Worm (Caenorhabditis elegans) whole organism, mixed stage, embryonic: ENCODE data around the gene set-31.

ENCODE experiments used
- M03D4.4 ChIP-seq: sonication (generic microtip); optimal IDR thresholded peaks from 2 replicates; lab custom pipeline; 2017; ENCODE audit warnings: mild to moderate bottlenecking, missing genetic modification characterization, missing compliant biosample characterization
- bed-3 ChIP-seq: fragments of 200-800 bp; sonication (Bioruptor generic); optimal IDR thresholded peaks from 3 replicates; lab custom pipeline; 2018; ENCODE audit warnings: mild to moderate bottlenecking, missing genetic modification characterization, moderate library complexity, missing compliant biosample characterization
- blmp-1 ChIP-seq: fragments of 150-350 bp; optimal IDR thresholded peaks from 2 replicates; lab custom pipeline; 2014; ENCODE audit warnings: missing biosample characterization, missing genetic modification characterization
- ceh-39 ChIP-seq: fragments of 150-350 bp; optimal IDR thresholded peaks from 2 replicates; lab custom pipeline; 2014; ENCODE audit warnings: missing biosample characterization, missing genetic modification characterization
- ceh-43 ChIP-seq: fragments of 200-800 bp; sonication (Bioruptor generic); optimal IDR thresholded peaks from 2 replicates; lab custom pipeline; 2018; ENCODE audit warnings: mild to moderate bottlenecking, missing genetic modification characterization, moderate library complexity, missing compliant biosample characterization
- ces-1 ChIP-seq: fragments of 150-350 bp; optimal IDR thresholded peaks from 2 replicates; lab custom pipeline; 2014; ENCODE audit warnings: missing biosample characterization, missing genetic modification reagents, missing genetic modification characterization
- cnd-1 ChIP-seq: fragments of 200-800 bp; sonication (Bioruptor generic); optimal IDR thresholded peaks from 2 replicates; lab custom pipeline; 2018; ENCODE audit warnings: mild to moderate bottlenecking, missing genetic modification characterization, missing compliant biosample characterization
- drap-1 ChIP-seq: fragments of 200-800 bp; sonication (Bioruptor generic); optimal IDR thresholded peaks from 3 replicates; lab custom pipeline; 2018; ENCODE audit warnings: mild to moderate bottlenecking, missing genetic modification characterization, missing compliant biosample characterization
- elt-1 ChIP-seq: sonication (generic microtip); optimal IDR thresholded peaks from 2 replicates; lab custom pipeline; 2017; ENCODE audit warnings: missing genetic modification characterization, mild to moderate bottlenecking, missing compliant biosample characterization, antibody characterized with exemption, moderate library complexity, borderline replicate concordance; ENCODE audit not compliant: insufficient read depth
- elt-3 ChIP-seq: fragments of 150-350 bp; optimal IDR thresholded peaks from 2 replicates; lab custom pipeline; 2014; ENCODE audit warnings: missing biosample characterization, missing genetic modification characterization
- flh-1 ChIP-seq: fragments of 200-800 bp; sonication (Bioruptor generic); optimal IDR thresholded peaks from 2 replicates; lab custom pipeline; 2018; ENCODE audit warnings: mild to moderate bottlenecking, missing genetic modification characterization, moderate library complexity, missing compliant biosample characterization
- hlh-1 ChIP-seq: fragments of 150-350 bp; optimal IDR thresholded peaks from 2 replicates; lab custom pipeline; 2014; ENCODE audit warnings: missing biosample characterization, missing genetic modification reagents, missing genetic modification characterization
- lin-13 ChIP-seq: fragments of 150-350 bp; optimal IDR thresholded peaks from 2 replicates; lab custom pipeline; 2014; ENCODE audit warnings: missing biosample characterization, missing genetic modification characterization
- lin-32 ChIP-seq: fragments of 200-800 bp; sonication (Bioruptor generic); optimal IDR thresholded peaks from 2 replicates; lab custom pipeline; 2018; ENCODE audit warnings: mild to moderate bottlenecking, missing genetic modification characterization, missing compliant biosample characterization
- lsy-2 ChIP-seq: fragments of 150-350 bp; optimal IDR thresholded peaks from 2 replicates; lab custom pipeline; 2014; ENCODE audit warnings: missing biosample characterization, missing genetic modification characterization
- mab-5 ChIP-seq: fragments of 150-350 bp; optimal IDR thresholded peaks from 2 replicates; lab custom pipeline; 2014; ENCODE audit warnings: missing biosample characterization, missing genetic modification characterization
- mep-1 ChIP-seq: fragments of 150-350 bp; optimal IDR thresholded peaks from 2 replicates; lab custom pipeline; 2017; ENCODE audit warnings: missing biosample characterization, missing genetic modification reagents, missing genetic modification characterization, inconsistent platforms
- mls-2 ChIP-seq: sonication (generic microtip); optimal IDR thresholded peaks from 2 replicates; lab custom pipeline; 2016; ENCODE audit warnings: mild to moderate bottlenecking, missing genetic modification characterization, moderate library complexity, missing compliant biosample characterization
- nhr-12 ChIP-seq: fragments of 150-350 bp; optimal IDR thresholded peaks from 2 replicates; lab custom pipeline; 2014; ENCODE audit warnings: missing biosample characterization, missing genetic modification characterization
- nhr-2 ChIP-seq: fragments of 150-350 bp; optimal IDR thresholded peaks from 2 replicates; lab custom pipeline; 2014; ENCODE audit warnings: missing biosample characterization, missing genetic modification characterization
- nhr-237 ChIP-seq: fragments of 150-350 bp; optimal IDR thresholded peaks from 2 replicates; lab custom pipeline; 2014; ENCODE audit warnings: missing biosample characterization, missing genetic modification characterization
- nhr-28 ChIP-seq: fragments of 150-350 bp; optimal IDR thresholded peaks from 2 replicates; lab custom pipeline; 2014; ENCODE audit warnings: missing biosample characterization, missing genetic modification characterization
- nhr-76 ChIP-seq: sonication (generic microtip); optimal IDR thresholded peaks from 2 replicates; lab custom pipeline; 2017; ENCODE audit warnings: missing biosample characterization, missing genetic modification characterization
- pha-4 ChIP-seq: fragments of 150-350 bp; optimal IDR thresholded peaks from 2 replicates; lab custom pipeline; 2018; ENCODE audit warnings: missing biosample characterization, missing genetic modification reagents, missing genetic modification characterization
- sem-2 ChIP-seq: fragments of 200-800 bp; sonication (Bioruptor generic); optimal IDR thresholded peaks from 2 replicates; lab custom pipeline; 2018; ENCODE audit warnings: mild to moderate bottlenecking, missing genetic modification characterization, missing compliant biosample characterization
- snpc-4 ChIP-seq: fragments of 150-350 bp; optimal IDR thresholded peaks from 2 replicates; lab custom pipeline; 2014; ENCODE audit warnings: missing biosample characterization, missing genetic modification characterization
- sptf-1 ChIP-seq: sonication (generic microtip); optimal IDR thresholded peaks from 2 replicates; lab custom pipeline; 2017; ENCODE audit warnings: mild to moderate bottlenecking, missing genetic modification characterization, moderate library complexity, missing compliant biosample characterization
- tbx-8 ChIP-seq: fragments of 200-800 bp; sonication (Bioruptor generic); optimal IDR thresholded peaks from 2 replicates; lab custom pipeline; 2018; ENCODE audit warnings: mild to moderate bottlenecking, missing genetic modification characterization, moderate library complexity, missing compliant biosample characterization
- unc-120 ChIP-seq: sonication (generic microtip); optimal IDR thresholded peaks from 2 replicates; lab custom pipeline; 2017; ENCODE audit warnings: missing genetic modification characterization, missing compliant biosample characterization; ENCODE audit not compliant: poor library complexity, severe bottlenecking
- unc-39 ChIP-seq: fragments of 150-350 bp; optimal IDR thresholded peaks from 2 replicates; lab custom pipeline; 2014; ENCODE audit warnings: missing biosample characterization, missing genetic modification characterization
- unc-62 ChIP-seq: fragments of 150-350 bp; optimal IDR thresholded peaks from 2 replicates; lab custom pipeline; 2014; ENCODE audit warnings: missing biosample characterization, missing genetic modification reagents, missing genetic modification characterization
- zip-8 ChIP-seq: fragments of 150-350 bp; optimal IDR thresholded peaks from 2 replicates; lab custom pipeline; 2014; ENCODE audit warnings: missing biosample characterization, missing genetic modification characterization
- ztf-11 ChIP-seq: fragments of 150-350 bp; optimal IDR thresholded peaks from 2 replicates; lab custom pipeline; 2014; ENCODE audit warnings: missing biosample characterization, missing genetic modification characterization

Gene set-31

DNA sequence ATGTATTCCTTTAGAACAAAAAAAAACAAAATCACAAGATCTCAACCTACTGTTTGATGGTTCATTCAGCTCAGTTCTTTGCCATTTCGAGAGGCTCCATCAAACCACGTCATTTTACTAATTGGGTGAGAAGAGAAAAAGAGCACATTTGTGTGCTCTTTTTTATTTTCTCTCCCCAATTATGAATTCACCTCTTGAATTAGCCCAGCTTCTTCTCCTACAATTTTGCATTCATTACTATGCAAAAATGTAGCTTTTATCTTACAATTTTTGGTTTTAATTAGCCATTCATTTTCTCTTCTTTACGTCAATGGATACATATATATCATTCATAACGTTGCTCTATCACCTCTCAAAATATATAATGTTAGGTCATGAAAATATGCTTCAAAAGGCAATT is 12.1 kb upstream of the set-31 start:
- TF ChIP-seq hlh-1 (tag; lab: Kevin White, UChicago) (no peak), zip-8 (no peak), elt-3 (tag; lab: Kevin White, UChicago) (no peak), bed-3 (GFP tag; lab: Kevin White, UChicago) (no peak), nhr-76 (tag; lab: Kevin White, UChicago) (no peak), drap-1 (GFP tag; lab: Kevin White, UChicago) (no peak), nhr-237 (no peak), nhr-28 (tag; lab: Kevin White, UChicago) (no peak), mab-5 (tag; lab: Kevin White, UChicago) (no peak), unc-62 (GFP tag; lab: Kevin White, UChicago) (no peak), blmp-1 (no peak), unc-39 (tag; lab: Kevin White, UChicago) (no peak), nhr-12 (tag; lab: Kevin White, UChicago) (no peak), ceh-43 (GFP tag; lab: Kevin White, UChicago) (no peak)
- TF ChIP-seq, all 35 proteins: peak for 0

DNA sequence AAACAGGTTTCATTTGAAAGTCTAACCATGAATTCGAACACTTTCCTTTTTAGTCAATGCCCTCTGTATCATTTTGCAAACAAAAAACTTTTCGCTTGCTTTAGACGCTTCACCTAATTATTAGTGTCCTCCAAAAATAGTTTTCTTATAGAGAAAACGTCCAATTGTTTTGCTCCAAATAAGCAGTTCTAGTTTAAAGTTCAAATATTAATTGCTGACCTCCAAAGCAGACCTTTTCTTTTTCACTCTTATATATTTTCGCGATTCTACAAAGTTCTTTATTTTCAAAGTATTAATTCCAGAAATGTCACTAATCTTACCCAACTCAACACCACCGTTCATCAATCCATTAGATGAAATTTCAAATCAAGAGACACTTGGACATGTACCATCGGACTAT is 8.9 kb upstream of the set-31 start, which contains the start of gene gnrr-2:
gnrr-2 (plus strand) TSS at position 301 of the 400 bp plus-strand sequence.
- TF ChIP-seq mls-2 (tag; lab: Kevin White, UChicago) (no peak), bed-3 (GFP tag; lab: Kevin White, UChicago) (no peak), elt-3 (tag; lab: Kevin White, UChicago) (no peak), lin-13 (tag; lab: Kevin White, UChicago) (no peak), drap-1 (GFP tag; lab: Kevin White, UChicago) (no peak), nhr-76 (tag; lab: Kevin White, UChicago) (no peak), sem-2 (GFP tag; lab: Kevin White, UChicago) (no peak), nhr-28 (tag; lab: Kevin White, UChicago) (no peak), nhr-237 (no peak), sptf-1 (tag; lab: Kevin White, UChicago) (no peak), blmp-1 (no peak), ceh-43 (GFP tag; lab: Kevin White, UChicago) (no peak), ztf-11 (no peak), snpc-4 (tag; lab: Kevin White, UChicago) (no peak), unc-39 (tag; lab: Kevin White, UChicago) (no peak), unc-62 (GFP tag; lab: Kevin White, UChicago) (no peak)

DNA sequence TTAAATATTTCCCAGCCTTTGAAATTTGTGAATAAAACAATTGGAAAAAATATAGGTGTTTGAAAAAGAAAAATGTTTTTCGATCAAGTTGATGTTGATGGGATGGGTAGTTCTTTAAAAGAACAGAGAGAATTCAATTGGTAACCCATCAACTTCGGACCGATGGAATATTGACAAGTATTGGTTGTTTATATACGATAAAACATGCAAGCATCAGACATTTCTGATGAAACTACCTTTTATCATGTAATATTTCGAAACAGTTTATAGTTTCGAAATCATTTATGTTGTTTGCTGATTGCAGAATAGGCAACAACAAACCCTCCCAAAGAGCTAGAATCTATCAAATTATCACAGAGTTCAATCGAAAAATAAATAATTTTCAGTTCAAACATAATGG is 7.8 kb upstream of the set-31 start:
- TF ChIP-seq flh-1 (GFP tag; lab: Kevin White, UChicago) (no peak), cnd-1 (tag; lab: Kevin White, UChicago) (no peak), pha-4 (tag; lab: Kevin White, UChicago) (no peak)

DNA sequence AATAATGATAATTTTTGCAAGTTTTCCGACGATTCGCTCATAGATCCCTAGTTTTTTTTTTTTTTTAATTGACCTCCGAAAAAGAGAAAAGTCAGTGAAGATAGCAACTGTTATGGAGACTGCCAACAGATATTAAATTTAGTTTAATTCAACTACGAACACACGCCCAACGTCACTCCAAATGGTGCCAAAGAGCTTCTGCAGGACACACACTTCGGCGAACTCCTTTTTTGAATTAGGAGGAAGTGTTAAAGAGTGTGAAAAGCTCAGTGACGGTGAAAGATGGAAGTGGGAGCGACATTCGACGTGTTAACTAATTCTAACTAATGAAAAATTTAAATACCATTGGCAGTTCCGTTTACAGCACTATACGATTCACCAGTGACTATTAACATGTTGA is 5.7 kb upstream of the set-31 start:
- TF ChIP-seq nhr-12 (tag; lab: Kevin White, UChicago) (no peak), zip-8 (no peak), mab-5 (tag; lab: Kevin White, UChicago) (no peak), unc-120 (tag; lab: Kevin White, UChicago) (no peak), nhr-28 (tag; lab: Kevin White, UChicago) (no peak), nhr-2 (tag; lab: Kevin White, UChicago) (no peak), mep-1 (tag; lab: Kevin White, UChicago) (no peak), tbx-8 (GFP tag; lab: Kevin White, UChicago) (no peak), elt-1 (tag; lab: Kevin White, UChicago) (no peak), flh-1 (GFP tag; lab: Kevin White, UChicago) (no peak), snpc-4 (tag; lab: Kevin White, UChicago) (no peak), lsy-2 (tag; lab: Kevin White, UChicago) (no peak)

DNA sequence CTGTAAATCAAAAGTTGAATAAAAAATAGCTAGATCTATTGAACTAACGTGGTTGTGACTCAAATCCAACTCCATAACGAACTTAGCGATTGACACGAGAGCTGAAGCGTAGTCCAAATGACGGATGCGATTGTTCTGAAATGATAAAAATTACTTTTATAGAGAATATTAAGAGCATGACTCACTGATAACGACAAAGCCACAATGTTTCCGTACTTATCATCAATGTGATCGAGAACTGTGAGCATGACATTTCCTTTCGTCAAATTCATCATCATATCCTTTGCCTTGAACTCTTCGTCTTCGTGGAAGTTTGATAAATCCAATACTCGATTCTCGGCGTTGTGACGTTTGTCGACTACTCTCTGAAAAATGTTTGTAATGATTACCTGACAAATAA is 3.7 kb upstream of the set-31 start:
- no peak for TF ChIP-seq M03D4.4 (tag; lab: Kevin White, UChicago)
- no peak for TF ChIP-seq elt-1 (tag; lab: Kevin White, UChicago)
- no peak for TF ChIP-seq bed-3 (GFP tag; lab: Kevin White, UChicago)
- no peak for TF ChIP-seq mep-1 (tag; lab: Kevin White, UChicago)
- no peak for TF ChIP-seq drap-1 (GFP tag; lab: Kevin White, UChicago)
- no peak for TF ChIP-seq tbx-8 (GFP tag; lab: Kevin White, UChicago)
- TF ChIP-seq lin-13 (tag; lab: Kevin White, UChicago): no peak
- TF ChIP-seq ceh-39 (tag; lab: Kevin White, UChicago): no peak
- TF ChIP-seq zip-8: no peak
- TF ChIP-seq ceh-43 (GFP tag; lab: Kevin White, UChicago): no peak
- no peak for TF ChIP-seq pha-4 (tag; lab: Kevin White, UChicago)
- no peak for TF ChIP-seq elt-3 (tag; lab: Kevin White, UChicago)
- TF ChIP-seq unc-62 (GFP tag; lab: Kevin White, UChicago): no peak
- no peak for TF ChIP-seq lin-32 (GFP tag; lab: Kevin White, UChicago)
- TF ChIP-seq flh-1 (GFP tag; lab: Kevin White, UChicago): no peak
- no peak for TF ChIP-seq unc-39 (tag; lab: Kevin White, UChicago)
- no peak for TF ChIP-seq nhr-76 (tag; lab: Kevin White, UChicago)
- no peak for TF ChIP-seq ces-1 (GFP tag; lab: Kevin White, UChicago)
- TF ChIP-seq mab-5 (tag; lab: Kevin White, UChicago): no peak
- TF ChIP-seq mls-2 (tag; lab: Kevin White, UChicago): no peak
